Worm (Caenorhabditis elegans) whole organism, L4 larva: ENCODE results near the gene K08H10.10.

Source experiments
- F49E8.2 ChIP-seq: sonication (generic microtip); optimal IDR thresholded peaks from 2 replicates; lab custom pipeline; 2016; ENCODE audit warnings: missing compliant biosample characterization, mild to moderate bottlenecking, missing genetic modification characterization, borderline replicate concordance
- R02D3.7 ChIP-seq: fragments of 150-350 bp; sonication (generic microtip); optimal IDR thresholded peaks from 3 replicates; lab custom pipeline; 2014; ENCODE audit warnings: missing biosample characterization, missing genetic modification characterization
- Y105C5A.15 ChIP-seq: fragments of 200-800 bp; sonication (Bioruptor generic); IDR thresholded peaks from 2 replicates; pipeline ENCODE4 v1.3.6; 2022; ENCODE audit warnings: missing genetic modification characterization, missing compliant biosample characterization
- Y5F2A.4 ChIP-seq: fragments of 200-800 bp; sonication (Bioruptor generic); optimal IDR thresholded peaks from 2 replicates; lab custom pipeline; 2018; ENCODE audit warnings: mild to moderate bottlenecking, missing genetic modification characterization, missing compliant biosample characterization
- ZK337.2 ChIP-seq: fragments of 200-800 bp; sonication (Bioruptor generic); IDR thresholded peaks from 2 replicates; pipeline ENCODE4 v1.3.6; 2022; ENCODE audit warnings: missing genetic modification reagents, missing genetic modification characterization, missing compliant biosample characterization
- ama-1 ChIP-seq: fragments of 150-350 bp; optimal IDR thresholded peaks from 2 replicates; lab custom pipeline; 2014; ENCODE audit warnings: inconsistent platforms, mixed read lengths
- ceh-82 ChIP-seq: sonication (generic microtip); optimal IDR thresholded peaks from 2 replicates; lab custom pipeline; 2017; ENCODE audit warnings: missing biosample characterization, missing genetic modification characterization
- ces-1 ChIP-seq: fragments of 150-350 bp; sonication (generic microtip); optimal IDR thresholded peaks from 4 replicates; lab custom pipeline; 2014; ENCODE audit warnings: missing biosample characterization, missing genetic modification reagents, missing genetic modification characterization
- cey-2 ChIP-seq: sonication (generic microtip); optimal IDR thresholded peaks from 3 replicates; lab custom pipeline; 2017; ENCODE audit warnings: missing genetic modification characterization, mild to moderate bottlenecking, missing compliant biosample characterization, antibody characterized with exemption, borderline replicate concordance; ENCODE audit not compliant: insufficient read depth
- daf-16 ChIP-seq, 3 experiments: sonication (generic microtip); optimal IDR thresholded peaks; 2 replicates each; lab custom pipeline; 2016 to 2017; ENCODE audit warnings: missing genetic modification characterization in 3 of 3, missing genetic modification reagents in 3 of 3, mild to moderate bottlenecking in 2 of 3, missing compliant biosample characterization in 2 of 3, missing biosample characterization in 1 of 3, moderate library complexity in 1 of 3
- daf-19 ChIP-seq: fragments of 200-800 bp; sonication (Bioruptor generic); conservative IDR thresholded peaks from 2 replicates; pipeline ENCODE4 v1.3.6; 2022; ENCODE audit warnings: missing genetic modification characterization, missing compliant biosample characterization
- dmd-6 ChIP-seq: fragments of 200-800 bp; sonication (Bioruptor generic); IDR thresholded peaks from 2 replicates; pipeline ENCODE4 v1.3.6; 2022; ENCODE audit warnings: missing genetic modification reagents, missing genetic modification characterization, missing compliant biosample characterization
- dve-1 ChIP-seq: sonication (generic microtip); optimal IDR thresholded peaks from 2 replicates; lab custom pipeline; 2017; ENCODE audit warnings: antibody characterized with exemption, mild to moderate bottlenecking, missing genetic modification characterization, missing compliant biosample characterization; ENCODE audit not compliant: insufficient read depth
- gei-8 ChIP-seq: fragments of 200-800 bp; sonication (Bioruptor generic); optimal IDR thresholded peaks from 2 replicates; lab custom pipeline; 2018; ENCODE audit warnings: mild to moderate bottlenecking, missing genetic modification characterization, missing compliant biosample characterization
- hif-1 ChIP-seq, 2 experiments: sonication (generic microtip); optimal IDR thresholded peaks; 2 replicates each; lab custom pipeline; 2016 to 2017; ENCODE audit warnings: missing compliant biosample characterization in 2 of 2, missing genetic modification characterization in 2 of 2, missing genetic modification reagents in 2 of 2, missing genotype in 2 of 2, mild to moderate bottlenecking in 1 of 2
- hlh-11 ChIP-seq: fragments of 200-800 bp; sonication (Bioruptor generic); optimal IDR thresholded peaks from 2 replicates; lab custom pipeline; 2018; ENCODE audit warnings: mild to moderate bottlenecking, missing genetic modification characterization, missing compliant biosample characterization
- hlh-30 ChIP-seq: sonication (generic microtip); optimal IDR thresholded peaks from 2 replicates; lab custom pipeline; 2017; ENCODE audit warnings: antibody characterized with exemption, mild to moderate bottlenecking, missing genetic modification characterization, missing compliant biosample characterization; ENCODE audit not compliant: insufficient read depth
- lin-15B ChIP-seq: fragments of 150-350 bp; sonication (generic microtip); optimal IDR thresholded peaks from 3 replicates; lab custom pipeline; 2014; ENCODE audit warnings: missing biosample characterization, missing genetic modification characterization
- lin-38 ChIP-seq: fragments of 200-800 bp; sonication (Bioruptor generic); IDR thresholded peaks from 2 replicates; pipeline ENCODE4 v1.3.6; 2022; ENCODE audit warnings: missing genetic modification reagents, missing genetic modification characterization, missing compliant biosample characterization
- madf-5 ChIP-seq, 2 experiments: fragments of 200-800 bp; sonication (Bioruptor generic); IDR thresholded peaks; 2 replicates each; pipeline ENCODE4 v1.3.6; 2022; ENCODE audit warnings: missing compliant biosample characterization in 2 of 2, missing genetic modification characterization in 2 of 2
- mdl-1 ChIP-seq, 2 experiments: fragments of 150-350 bp in 1 of 2; sonication (generic microtip) in 1 of 2; optimal IDR thresholded peaks; 2 replicates each; lab custom pipeline; 2014 to 2017; ENCODE audit warnings: missing biosample characterization in 2 of 2, missing genetic modification characterization in 2 of 2
- mdt-29 ChIP-seq: fragments of 200-800 bp; sonication (Bioruptor generic); IDR thresholded peaks from 2 replicates; pipeline ENCODE4 v1.3.6; 2022; ENCODE audit warnings: missing genetic modification reagents, missing genetic modification characterization, missing compliant biosample characterization
- nhr-11 ChIP-seq: fragments of 150-350 bp; optimal IDR thresholded peaks from 2 replicates; lab custom pipeline; 2014; ENCODE audit warnings: missing biosample characterization, missing genetic modification characterization
- nhr-28 ChIP-seq: fragments of 150-350 bp; optimal IDR thresholded peaks from 2 replicates; lab custom pipeline; 2014; ENCODE audit warnings: missing biosample characterization, missing genetic modification characterization
- nhr-42 ChIP-seq: fragments of 200-800 bp; sonication (Bioruptor generic); IDR thresholded peaks from 2 replicates; pipeline ENCODE4 v1.3.6; 2022; ENCODE audit warnings: missing genetic modification characterization, missing compliant biosample characterization
- pqm-1 ChIP-seq: sonication (generic microtip); optimal IDR thresholded peaks from 2 replicates; lab custom pipeline; 2017; ENCODE audit warnings: missing biosample characterization, missing genetic modification characterization
- tra-1 ChIP-seq: fragments of 200-800 bp; sonication (Bioruptor generic); IDR thresholded peaks from 2 replicates; pipeline ENCODE4 v1.3.6; 2022; ENCODE audit warnings: missing genetic modification reagents, missing genetic modification characterization, missing compliant biosample characterization
- unc-62 ChIP-seq, 3 experiments: fragments of 150-350 bp in 1 of 3; sonication (generic microtip); optimal IDR thresholded peaks in 2 of 3; peaks in 1 of 3; 1 replicate in 1 of 3; 2 replicates in 2 of 3; lab custom pipeline; 2014 to 2017; ENCODE audit warnings: missing biosample characterization in 3 of 3, missing genetic modification characterization in 3 of 3, missing genetic modification reagents in 3 of 3, missing genotype in 1 of 3
- vab-7 ChIP-seq: fragments of 200-800 bp; sonication (Bioruptor generic); IDR thresholded peaks from 2 replicates; pipeline ENCODE4 v1.3.6; 2022; ENCODE audit warnings: missing genetic modification reagents, missing genetic modification characterization, missing compliant biosample characterization

The K08H10.10 gene

DNA sequence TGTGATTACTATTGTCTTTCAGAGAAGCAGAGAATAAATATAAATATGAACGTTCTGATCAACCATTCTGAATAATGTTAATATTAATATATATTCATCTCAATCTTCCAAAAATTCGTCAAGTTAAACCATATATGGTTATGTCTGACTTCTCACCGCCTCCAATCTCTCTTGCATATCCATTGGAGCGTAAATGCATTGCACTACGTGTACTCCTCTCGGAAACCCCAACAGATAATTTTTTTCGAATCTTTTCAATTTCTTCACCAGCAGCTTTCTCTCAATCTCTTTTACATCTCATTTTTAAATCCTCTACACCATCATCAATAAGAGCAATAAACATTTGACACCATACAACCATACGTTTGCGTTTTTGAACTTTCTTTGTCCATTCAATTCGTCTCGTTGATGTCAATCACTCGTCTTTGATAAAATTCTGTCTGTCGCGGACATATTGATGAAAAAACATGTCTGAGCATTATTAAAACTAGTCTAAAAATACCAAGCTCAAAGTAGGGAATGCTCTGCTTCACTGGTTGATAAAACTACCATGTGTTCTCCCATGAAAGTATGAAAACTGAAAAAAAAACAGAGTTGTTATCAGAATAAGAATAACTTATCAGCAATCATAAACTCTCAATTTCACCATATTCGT lies 2.6 kb downstream of the K08H10.10 start (continued):
- TF ChIP-seq ama-1 (lab: Kevin White, UChicago) = no peak
- peak in 1 of 2 experiments; percentile 41 for TF ChIP-seq mdl-1 (tag; optimal IDR thresholded peaks at IDR 0.05; lab: Kevin White, UChicago)
- no peak for TF ChIP-seq gei-8 (GFP tag; lab: Kevin White, UChicago)

ce11 chrV:10004048-10004761 lies 3.3 kb downstream of the K08H10.10 start, which contains the start of gene uda-1:
Gene uda-1 (plus strand): TSS chrV:10004755.
- peak; percentile 62 for TF ChIP-seq hlh-30
- TF ChIP-seq nhr-28 = peak; percentile 96
- TF ChIP-seq dmd-6 = peak; percentile 12; the same call in 1 of the 2 replicates

- TF ChIP-seq Y105C5A.15 (GFP tag; lab: Robert Waterston, UW) (no peak), hlh-30 (peak; percentile 15), hif-1 (tag; optimal IDR thresholded peaks at IDR 0.05; lab: Kevin White, UChicago) (no peak)
These were observed 5.5 kb downstream of the K08H10.10 start for ce11 chrV:10006374-10006773.

DNA sequence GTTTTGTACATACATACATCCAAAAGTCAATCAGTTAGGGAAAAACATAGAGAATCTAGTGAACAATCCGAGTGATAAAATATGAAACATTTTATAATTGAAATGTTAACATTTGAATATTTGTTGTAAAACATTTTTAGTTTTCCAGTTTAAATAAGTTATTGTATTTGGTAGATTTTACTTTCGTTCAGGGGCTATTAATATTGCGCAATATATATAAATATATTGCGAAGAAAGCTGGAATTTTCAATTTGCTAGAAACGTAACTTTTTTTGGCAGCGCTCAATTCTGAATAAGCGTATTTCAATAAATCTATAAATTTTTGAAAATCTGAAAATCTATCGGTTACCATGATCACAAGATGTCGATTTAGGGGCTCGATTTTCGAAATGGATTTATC lies 6.6 kb downstream of the K08H10.10 start:
- TF ChIP-seq tra-1 (GFP tag; lab: Robert Waterston, UW) (no peak), lin-38 (GFP tag; lab: Robert Waterston, UW) (0 out of 2 replicates have a peak, but pooled peaks have one; percentile 26), Y5F2A.4 (GFP tag; lab: Kevin White, UChicago) (no peak), ceh-82 (tag; lab: Kevin White, UChicago) (no peak), lin-15B (tag; lab: Kevin White, UChicago) (no peak), daf-19 (no peak), madf-5 (GFP tag; IDR thresholded peaks at IDR 0.05; lab: Robert Waterston, UW) (no peak), F49E8.2 (tag; lab: Kevin White, UChicago) (no peak)

DNA sequence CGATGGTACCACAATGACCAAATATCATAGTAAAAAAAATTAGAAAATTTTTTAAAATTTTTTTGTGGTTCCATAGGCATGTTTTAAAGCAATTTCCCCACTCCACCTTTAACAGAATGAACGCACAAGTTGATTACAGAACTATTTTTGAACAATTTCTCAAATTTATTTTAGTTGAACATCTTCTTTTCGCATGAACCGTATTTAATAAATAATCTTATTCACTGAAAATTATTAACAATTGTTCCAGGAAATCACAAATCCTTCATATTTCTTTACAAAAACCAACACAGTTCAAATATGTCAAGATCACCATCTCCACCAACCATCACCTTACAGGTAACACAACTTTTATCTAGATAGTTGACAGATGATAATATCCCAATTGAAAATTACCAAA lies 10.8 kb downstream of the K08H10.10 start, which contains the start of gene lea-1:
TSS of gene lea-1 (plus strand) at position 301 of the 400 bp plus-strand sequence.
- no peak for TF ChIP-seq vab-7 (GFP tag; lab: Robert Waterston, UW)
- TF ChIP-seq nhr-11 (tag; lab: Kevin White, UChicago) = no peak
- no peak for TF ChIP-seq ZK337.2 (GFP tag; lab: Robert Waterston, UW)
- TF ChIP-seq mdt-29 = no peak
- TF ChIP-seq cey-2 = no peak
- no peak for TF ChIP-seq ces-1 (GFP tag; lab: Kevin White, UChicago)

DNA sequence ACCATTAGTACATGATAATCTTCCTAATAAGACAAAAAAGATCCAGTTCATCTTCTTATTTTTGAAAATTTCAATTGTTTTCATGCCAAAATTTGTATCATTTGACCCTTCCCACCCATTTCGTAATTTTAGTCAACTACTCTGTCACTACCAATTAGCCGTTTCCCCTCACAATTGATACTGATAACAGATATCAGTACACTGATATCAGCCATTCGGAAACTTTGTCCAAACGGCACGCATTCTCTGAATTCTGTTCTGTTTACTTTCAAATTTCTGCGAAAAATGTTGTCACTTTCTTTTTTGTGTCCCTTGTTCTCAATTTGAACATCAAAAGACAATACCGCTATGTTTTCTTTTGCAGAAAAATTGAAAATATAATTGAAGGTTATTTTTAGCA lies 11.8 kb downstream of the K08H10.10 start:
- TF ChIP-seq R02D3.7 (no peak), hlh-11 (peak; percentile 56), hlh-30 (peak; percentile 12), nhr-28 (peak; percentile 78), gei-8 (GFP tag; lab: Kevin White, UChicago) (no peak), pqm-1 (tag; lab: Kevin White, UChicago) (peak; percentile 61), daf-16 (GFP tag; optimal IDR thresholded peaks at IDR 0.05; lab: Kevin White, UChicago) (no peak), daf-16 (tag; optimal IDR thresholded peaks at IDR 0.05; lab: Kevin White, UChicago) (peak; percentile 82), dmd-6 (peak; percentile 61), F49E8.2 (tag; lab: Kevin White, UChicago) (no peak), nhr-42 (GFP tag; lab: Robert Waterston, UW) (no peak), unc-62 (GFP tag; optimal IDR thresholded peaks at IDR 0.05 in 1 of 2; lab: Kevin White, UChicago) (peak in 1 of 2 experiments; percentile 29), unc-62 (tag; optimal IDR thresholded peaks at IDR 0.05; lab: Kevin White, UChicago) (no peak), dve-1 (tag; lab: Kevin White, UChicago) (peak; percentile 67)
